Worm (Caenorhabditis elegans) whole organism, L2 larva: ENCODE results near the gene scd-2.

Source experiments
- C34F6.9 ChIP-seq: fragments of 150-350 bp; optimal IDR thresholded peaks from 2 replicates; lab custom pipeline; 2014; ENCODE audit warnings: missing biosample characterization, missing genetic modification characterization
- F13H6.1 ChIP-seq: sonication (generic microtip); optimal IDR thresholded peaks from 2 replicates; lab custom pipeline; 2016; ENCODE audit warnings: missing genetic modification characterization, missing compliant biosample characterization
- R02D3.7 ChIP-seq: fragments of 150-350 bp; optimal IDR thresholded peaks from 2 replicates; lab custom pipeline; 2014; ENCODE audit warnings: missing biosample characterization, missing genetic modification characterization
- Y55F3AM.14 ChIP-seq: fragments of 200-800 bp; sonication (Bioruptor generic); optimal IDR thresholded peaks from 2 replicates; lab custom pipeline; 2018; ENCODE audit warnings: mild to moderate bottlenecking, missing genetic modification characterization, missing compliant biosample characterization
- ZK546.5 ChIP-seq: sonication (generic microtip); optimal IDR thresholded peaks from 2 replicates; lab custom pipeline; 2017; ENCODE audit warnings: missing biosample characterization, missing genetic modification characterization
- alr-1 ChIP-seq: fragments of 150-350 bp; optimal IDR thresholded peaks from 2 replicates; lab custom pipeline; 2014; ENCODE audit warnings: missing biosample characterization, missing genetic modification characterization
- aly-2 ChIP-seq: fragments of 150-350 bp; optimal IDR thresholded peaks from 2 replicates; lab custom pipeline; 2014; ENCODE audit warnings: missing biosample characterization, missing genetic modification characterization
- ama-1 ChIP-seq: fragments of 150-350 bp; optimal IDR thresholded peaks from 2 replicates; lab custom pipeline; 2018; ENCODE audit warnings: inconsistent platforms
- blmp-1 ChIP-seq: sonication (generic microtip); optimal IDR thresholded peaks from 2 replicates; lab custom pipeline; 2017; ENCODE audit warnings: missing genetic modification characterization, mild to moderate bottlenecking, missing compliant biosample characterization, antibody characterized with exemption, moderate library complexity; ENCODE audit not compliant: insufficient read depth
- ceh-16 ChIP-seq: fragments of 150-350 bp; optimal IDR thresholded peaks from 2 replicates; lab custom pipeline; 2014; ENCODE audit warnings: missing biosample characterization, missing genetic modification characterization
- ceh-82 ChIP-seq: fragments of 150-350 bp; optimal IDR thresholded peaks from 2 replicates; lab custom pipeline; 2014; ENCODE audit warnings: missing biosample characterization, missing genetic modification characterization
- crh-2 ChIP-seq: sonication (generic microtip); optimal IDR thresholded peaks from 2 replicates; lab custom pipeline; 2017; ENCODE audit warnings: missing biosample characterization, missing genetic modification characterization
- dmd-4 ChIP-seq: sonication (generic microtip); optimal IDR thresholded peaks from 2 replicates; lab custom pipeline; 2017; ENCODE audit warnings: missing biosample characterization, missing genetic modification characterization
- egl-27 ChIP-seq: sonication (generic microtip); optimal IDR thresholded peaks from 3 replicates; lab custom pipeline; 2017; ENCODE audit warnings: missing biosample characterization, missing genetic modification reagents, missing genetic modification characterization
- elt-1 ChIP-seq: fragments of 150-350 bp; optimal IDR thresholded peaks from 2 replicates; lab custom pipeline; 2014; ENCODE audit warnings: missing biosample characterization, missing genetic modification characterization
- elt-3 ChIP-seq: sonication (generic microtip); optimal IDR thresholded peaks from 2 replicates; lab custom pipeline; 2017; ENCODE audit warnings: missing biosample characterization, missing genetic modification characterization
- fos-1 ChIP-seq: fragments of 150-350 bp; optimal IDR thresholded peaks from 2 replicates; lab custom pipeline; 2014; ENCODE audit warnings: missing biosample characterization, missing genetic modification characterization
- gmeb-1 ChIP-seq: fragments of 150-350 bp; optimal IDR thresholded peaks from 2 replicates; lab custom pipeline; 2014; ENCODE audit warnings: missing biosample characterization, missing genetic modification characterization
- lin-13 ChIP-seq: fragments of 150-350 bp; optimal IDR thresholded peaks from 2 replicates; lab custom pipeline; 2014; ENCODE audit warnings: missing biosample characterization, missing genetic modification reagents, missing genetic modification characterization
- lin-39 ChIP-seq: fragments of 150-350 bp; optimal IDR thresholded peaks from 2 replicates; lab custom pipeline; 2014; ENCODE audit warnings: missing biosample characterization, missing genetic modification reagents, missing genetic modification characterization
- lsy-2 ChIP-seq, 2 experiments: fragments of 150-350 bp in 1 of 2; sonication (generic microtip) in 1 of 2; optimal IDR thresholded peaks; 2 replicates each; lab custom pipeline; 2014 to 2017; ENCODE audit warnings: missing biosample characterization in 2 of 2, missing genetic modification characterization in 2 of 2
- mab-5 ChIP-seq: fragments of 150-350 bp; optimal IDR thresholded peaks from 2 replicates; lab custom pipeline; 2014; ENCODE audit warnings: missing biosample characterization, missing genetic modification characterization
- mbf-1 ChIP-seq: sonication (generic microtip); optimal IDR thresholded peaks from 2 replicates; lab custom pipeline; 2017; ENCODE audit warnings: missing biosample characterization, missing genetic modification characterization
- mdl-1 ChIP-seq, 2 experiments: fragments of 150-350 bp in 1 of 2; sonication (generic microtip) in 1 of 2; optimal IDR thresholded peaks; 2 replicates each; lab custom pipeline; 2017; ENCODE audit warnings: missing biosample characterization in 2 of 2, missing genetic modification characterization in 2 of 2
- nhr-10 ChIP-seq: sonication (generic microtip); optimal IDR thresholded peaks from 2 replicates; lab custom pipeline; 2017; ENCODE audit warnings: missing biosample characterization, missing genetic modification characterization
- nhr-11 ChIP-seq: fragments of 150-350 bp; optimal IDR thresholded peaks from 2 replicates; lab custom pipeline; 2014; ENCODE audit warnings: missing biosample characterization, missing genetic modification characterization
- nhr-12 ChIP-seq: fragments of 150-350 bp; optimal IDR thresholded peaks from 2 replicates; lab custom pipeline; 2014; ENCODE audit warnings: missing biosample characterization, missing genetic modification characterization
- nhr-129 ChIP-seq: fragments of 150-350 bp; optimal IDR thresholded peaks from 2 replicates; lab custom pipeline; 2014; ENCODE audit warnings: missing biosample characterization, missing genetic modification characterization
- nhr-21 ChIP-seq: fragments of 150-350 bp; optimal IDR thresholded peaks from 2 replicates; lab custom pipeline; 2014; ENCODE audit warnings: missing biosample characterization, missing genetic modification characterization
- nhr-237 ChIP-seq: fragments of 150-350 bp; optimal IDR thresholded peaks from 2 replicates; lab custom pipeline; 2014; ENCODE audit warnings: missing biosample characterization, missing genetic modification characterization
- nhr-25 ChIP-seq: fragments of 150-350 bp; sonication (generic microtip); optimal IDR thresholded peaks from 3 replicates; lab custom pipeline; 2014; ENCODE audit warnings: missing biosample characterization, missing genetic modification characterization
- nhr-6 ChIP-seq: fragments of 150-350 bp; optimal IDR thresholded peaks from 2 replicates; lab custom pipeline; 2014; ENCODE audit warnings: missing biosample characterization, missing genetic modification characterization
- nhr-77 ChIP-seq: fragments of 150-350 bp; optimal IDR thresholded peaks from 2 replicates; lab custom pipeline; 2014; ENCODE audit warnings: missing biosample characterization, missing genetic modification characterization
- sem-4 ChIP-seq: fragments of 150-350 bp; optimal IDR thresholded peaks from 2 replicates; lab custom pipeline; 2014; ENCODE audit warnings: missing biosample characterization, missing genetic modification reagents, missing genetic modification characterization
- skn-1 ChIP-seq: sonication (generic microtip); optimal IDR thresholded peaks from 2 replicates; lab custom pipeline; 2017; ENCODE audit warnings: missing biosample characterization, missing genetic modification characterization
- sma-3 ChIP-seq: sonication (generic microtip); optimal IDR thresholded peaks from 2 replicates; lab custom pipeline; 2016; ENCODE audit warnings: missing genetic modification reagents, missing genetic modification characterization, missing compliant biosample characterization
- sma-9 ChIP-seq, 2 experiments: fragments of 150-350 bp in 1 of 2; sonication (generic microtip) in 1 of 2; optimal IDR thresholded peaks; 2 replicates each; lab custom pipeline; 2014 to 2016; ENCODE audit warnings: missing genetic modification characterization in 2 of 2, mild to moderate bottlenecking in 1 of 2, missing biosample characterization in 1 of 2, missing compliant biosample characterization in 1 of 2, missing genetic modification reagents in 1 of 2, moderate library complexity in 1 of 2
- snpc-4 ChIP-seq: fragments of 150-350 bp; optimal IDR thresholded peaks from 2 replicates; lab custom pipeline; 2014; ENCODE audit warnings: missing biosample characterization, missing genetic modification characterization
- unc-55 ChIP-seq: fragments of 150-350 bp; sonication (generic microtip); optimal IDR thresholded peaks from 3 replicates; lab custom pipeline; 2014; ENCODE audit warnings: missing biosample characterization, missing genetic modification reagents, missing genetic modification characterization
- unc-62 ChIP-seq: fragments of 150-350 bp; optimal IDR thresholded peaks from 2 replicates; lab custom pipeline; 2014; ENCODE audit warnings: missing biosample characterization, missing genetic modification reagents, missing genetic modification characterization
- zag-1 ChIP-seq: fragments of 150-350 bp; optimal IDR thresholded peaks from 2 replicates; lab custom pipeline; 2014; ENCODE audit warnings: missing biosample characterization, missing genetic modification characterization
- ztf-1 ChIP-seq: fragments of 200-800 bp; sonication (Bioruptor generic); conservative IDR thresholded peaks from 2 replicates; pipeline ENCODE4 v1.3.6; 2022; ENCODE audit warnings: missing genetic modification characterization, missing compliant biosample characterization
- ztf-11 ChIP-seq: sonication (generic microtip); optimal IDR thresholded peaks from 2 replicates; lab custom pipeline; 2017; ENCODE audit warnings: missing biosample characterization, missing genetic modification characterization
- ztf-4 ChIP-seq: fragments of 150-350 bp; optimal IDR thresholded peaks from 2 replicates; lab custom pipeline; 2014; ENCODE audit warnings: missing biosample characterization, missing genetic modification characterization

The scd-2 gene

ce11 chrV:6656451-6657115 lies 23.6 kb downstream of the scd-2 start, which contains the start of gene snb-1:
Gene snb-1, minus strand, starts transcription at chrV:6656501.
- TF ChIP-seq mdl-1 (tag; optimal IDR thresholded peaks at IDR 0.05; lab: Kevin White, UChicago) (no peak), lin-39 (tag; lab: Kevin White, UChicago) (no peak), lin-13 (GFP tag; lab: Kevin White, UChicago) (peak; percentile 34), Y55F3AM.14 (no peak), snpc-4 (tag; lab: Kevin White, UChicago) (no peak), nhr-21 (tag; lab: Kevin White, UChicago) (peak; percentile 62), skn-1 (tag; lab: Kevin White, UChicago) (no peak), R02D3.7 (tag; lab: Kevin White, UChicago) (no peak), ztf-4 (tag; lab: Kevin White, UChicago) (no peak), elt-3 (tag; lab: Kevin White, UChicago) (no peak), nhr-25 (tag; lab: Kevin White, UChicago) (peak; percentile 78), sem-4 (tag; lab: Kevin White, UChicago) (peak; percentile 38), nhr-129 (tag; lab: Kevin White, UChicago) (peak; percentile 82), alr-1 (tag; lab: Kevin White, UChicago) (no peak), unc-55 (GFP tag; lab: Kevin White, UChicago) (peak; percentile 82), nhr-6 (tag; lab: Kevin White, UChicago) (no peak), ama-1 (lab: Kevin White, UChicago) (peak; percentile 11), nhr-11 (tag; lab: Kevin White, UChicago) (no peak), F13H6.1 (tag; lab: Kevin White, UChicago) (peak; percentile 32), dmd-4 (tag; lab: Kevin White, UChicago) (no peak), unc-62 (GFP tag; lab: Kevin White, UChicago) (no peak), mbf-1 (tag; lab: Kevin White, UChicago) (no peak), crh-2 (peak; percentile 81), gmeb-1 (tag; lab: Kevin White, UChicago) (peak; percentile 66), nhr-77 (tag; lab: Kevin White, UChicago) (no peak), aly-2 (tag; lab: Kevin White, UChicago) (no peak), nhr-12 (tag; lab: Kevin White, UChicago) (no peak), mab-5 (tag; lab: Kevin White, UChicago) (peak; percentile 23), elt-1 (tag; lab: Kevin White, UChicago) (no peak), nhr-237 (tag; lab: Kevin White, UChicago) (no peak), ztf-11 (tag; lab: Kevin White, UChicago) (no peak), fos-1 (tag; lab: Kevin White, UChicago) (peak; percentile 51), zag-1 (tag; lab: Kevin White, UChicago) (no peak), C34F6.9 (tag; lab: Kevin White, UChicago) (peak; percentile 81), lsy-2 (tag; optimal IDR thresholded peaks at IDR 0.05; lab: Kevin White, UChicago) (peak; percentile 54 to 80), ztf-1 (GFP tag; lab: Robert Waterston, UW) (no peak), nhr-10 (tag; lab: Kevin White, UChicago) (no peak), ceh-82 (tag; lab: Kevin White, UChicago) (peak; percentile 87), ceh-16 (no peak), sma-9 (GFP tag; optimal IDR thresholded peaks at IDR 0.05; lab: Kevin White, UChicago) (peak; percentile 73), sma-9 (tag; optimal IDR thresholded peaks at IDR 0.05; lab: Kevin White, UChicago) (no peak), sma-3 (GFP tag; lab: Kevin White, UChicago) (peak; percentile 72), blmp-1 (tag; lab: Kevin White, UChicago) (peak; percentile 87), egl-27 (peak; percentile 12), ZK546.5 (tag; lab: Kevin White, UChicago) (no peak)
